Fruit fly (Drosophila melanogaster) whole organism: Measurements from ENCODE around the gene Vajk3.

Experiments
- CG8478 ChIP-seq: fragments of >200 bp; optimal IDR thresholded peaks from 2 replicates; lab custom pipeline; 2018; ENCODE audit warnings: inconsistent platforms
- Dll ChIP-seq: fragments of >200 bp; optimal IDR thresholded peaks from 2 replicates; lab custom pipeline; 2017
- EcR ChIP-seq, 2 experiments: fragments of >200 bp; optimal IDR thresholded peaks; 2 replicates each; lab custom pipeline; 2017; ENCODE audit warnings: missing biosample characterization in 2 of 2, missing genetic modification characterization in 2 of 2, missing genetic modification reagents in 2 of 2
- pan ChIP-seq: fragments of >200 bp; optimal IDR thresholded peaks from 2 replicates; lab custom pipeline; 2017
- psq ChIP-seq: fragments of >200 bp; optimal IDR thresholded peaks from 2 replicates; lab custom pipeline; 2017
- usp ChIP-seq: fragments of >200 bp; optimal IDR thresholded peaks from 2 replicates; lab custom pipeline; 2017; ENCODE audit warnings: missing biosample characterization, missing genetic modification characterization, mixed read lengths

- TF ChIP-seq pan (lab: Kevin White, UChicago) (no peak), psq (lab: Kevin White, UChicago) (no peak), Dll (no peak), CG8478 (lab: Kevin White, UChicago) (no peak), usp (GFP tag; lab: Kevin White, UChicago) (no peak), EcR (GFP tag; optimal IDR thresholded peaks at IDR 0.05; lab: Kevin White, UChicago) (no peak)
Observed at dm6 chr2L:13900111-13900930, 47.0 kb downstream of the Vajk3 start.
